Fruit fly (Drosophila melanogaster) whole organism, embryonic: ENCODE measurements around the gene neb.

Experiments
- Atf6 ChIP-seq: fragments of 200-800 bp; sonication (Bioruptor generic); IDR thresholded peaks from 2 replicates; pipeline ENCODE4 v1.3.6; 2022; ENCODE audit warnings: missing biosample characterization, missing genetic modification characterization
- BtbVII ChIP-seq: fragments of 200-800 bp; sonication (Bioruptor generic); optimal IDR thresholded peaks from 3 replicates; lab custom pipeline; 2017; ENCODE audit warnings: missing biosample characterization, mild to moderate bottlenecking, missing genetic modification characterization
- CG1024 ChIP-seq: fragments of 200-800 bp; sonication (Bioruptor generic); IDR thresholded peaks from 2 replicates; pipeline ENCODE4 v1.3.6; 2022; ENCODE audit warnings: missing biosample characterization, missing genetic modification characterization
- CG11085 ChIP-seq: fragments of 200-800 bp; sonication (Bioruptor generic); IDR thresholded peaks from 2 replicates; pipeline ENCODE4 v1.3.6; 2022; ENCODE audit warnings: missing biosample characterization, missing genetic modification characterization
- CG11456 ChIP-seq: fragments of 200-800 bp; sonication (Bioruptor generic); IDR thresholded peaks from 3 replicates; pipeline ENCODE4 v1.3.6; 2022; ENCODE audit warnings: missing biosample characterization, missing genetic modification characterization
- CG11695 ChIP-seq: fragments of 200-800 bp; sonication (Bioruptor generic); IDR thresholded peaks from 3 replicates; pipeline ENCODE4 v1.3.6; 2022; ENCODE audit warnings: missing biosample characterization, missing genetic modification characterization
- CG12236 ChIP-seq: fragments of 200-800 bp; sonication (Bioruptor generic); optimal IDR thresholded peaks from 2 replicates; lab custom pipeline; 2016; ENCODE audit warnings: missing biosample characterization, missing genetic modification characterization
- CG12659 ChIP-seq: fragments of 200-800 bp; sonication (Bioruptor generic); optimal IDR thresholded peaks from 3 replicates; lab custom pipeline; 2017; ENCODE audit warnings: mild to moderate bottlenecking, missing biosample characterization, missing genetic modification reagents, missing genetic modification characterization
- CG13624 ChIP-seq: fragments of 200-800 bp; sonication (Bioruptor generic); optimal IDR thresholded peaks from 2 replicates; lab custom pipeline; 2016; ENCODE audit warnings: missing biosample characterization, missing genetic modification characterization
- CG13894 ChIP-seq: fragments of 200-800 bp; sonication (Bioruptor generic); optimal IDR thresholded peaks from 3 replicates; lab custom pipeline; 2018; ENCODE audit warnings: missing biosample characterization, mild to moderate bottlenecking, missing genetic modification characterization, moderate library complexity
- CG14710 ChIP-seq: fragments of 200-800 bp; sonication (Bioruptor generic); optimal IDR thresholded peaks from 3 replicates; lab custom pipeline; 2019; ENCODE audit warnings: missing biosample characterization, mild to moderate bottlenecking, missing genetic modification characterization, moderate library complexity
- CG15601 ChIP-seq: fragments of 200-800 bp; sonication (Bioruptor generic); optimal IDR thresholded peaks from 3 replicates; lab custom pipeline; 2019; ENCODE audit warnings: missing biosample characterization, mild to moderate bottlenecking, missing genetic modification characterization, moderate library complexity
- CG1647 ChIP-seq: fragments of 200-800 bp; sonication (Bioruptor generic); optimal IDR thresholded peaks from 3 replicates; lab custom pipeline; 2016; ENCODE audit warnings: missing biosample characterization, missing genetic modification characterization
- CG16863 ChIP-seq: fragments of 200-800 bp; sonication (Bioruptor generic); optimal IDR thresholded peaks from 3 replicates; lab custom pipeline; 2016; ENCODE audit warnings: missing biosample characterization, missing genetic modification characterization
- CG2120 ChIP-seq: fragments of 200-800 bp; sonication (Bioruptor generic); optimal IDR thresholded peaks from 3 replicates; lab custom pipeline; 2016; ENCODE audit warnings: missing biosample characterization, missing genetic modification characterization
- CG31388 ChIP-seq: fragments of 200-800 bp; sonication (Bioruptor generic); optimal IDR thresholded peaks from 2 replicates; lab custom pipeline; 2016; ENCODE audit warnings: missing biosample characterization, missing genetic modification characterization
- CG4328 ChIP-seq: fragments of 200-800 bp; sonication (Bioruptor generic); optimal IDR thresholded peaks from 3 replicates; lab custom pipeline; 2017; ENCODE audit warnings: missing biosample characterization, missing genetic modification reagents, missing genetic modification characterization
- CG5953 ChIP-seq: fragments of 200-800 bp; sonication (Bioruptor generic); IDR thresholded peaks from 2 replicates; pipeline ENCODE4 v1.3.6; 2022; ENCODE audit warnings: missing biosample characterization, missing genetic modification characterization
- CG6654 ChIP-seq: fragments of 200-800 bp; sonication (Bioruptor generic); optimal IDR thresholded peaks from 2 replicates; lab custom pipeline; 2017; ENCODE audit warnings: missing biosample characterization, mild to moderate bottlenecking, missing genetic modification characterization
- CG6689 ChIP-seq: fragments of 200-800 bp; sonication (Bioruptor generic); IDR thresholded peaks from 2 replicates; pipeline ENCODE4 v1.3.6; 2022; ENCODE audit warnings: missing biosample characterization, missing genetic modification characterization
- CG7372 ChIP-seq: fragments of 200-800 bp; sonication (Bioruptor generic); IDR thresholded peaks from 2 replicates; pipeline ENCODE4 v1.3.6; 2022; ENCODE audit warnings: missing biosample characterization, missing genetic modification characterization
- CG7963 ChIP-seq: fragments of 200-800 bp; sonication (Bioruptor generic); IDR thresholded peaks from 3 replicates; pipeline ENCODE4 v1.3.6; 2022; ENCODE audit warnings: missing biosample characterization, missing genetic modification characterization; ENCODE audit not compliant: partially characterized antibody
- CG9609 ChIP-seq: fragments of 200-800 bp; sonication (Bioruptor generic); optimal IDR thresholded peaks from 3 replicates; lab custom pipeline; 2016; ENCODE audit warnings: missing biosample characterization, missing genetic modification characterization
- CG9876 ChIP-seq: fragments of 200-800 bp; sonication (Bioruptor generic); optimal IDR thresholded peaks from 2 replicates; lab custom pipeline; 2016; ENCODE audit warnings: missing biosample characterization, missing genetic modification characterization
- D ChIP-seq, 2 experiments: fragments of 200-800 bp in 1 of 2; fragments of >200 bp in 1 of 2; sonication (Bioruptor generic) in 1 of 2; optimal IDR thresholded peaks; 2 replicates in 1 of 2; 3 replicates in 1 of 2; lab custom pipeline; 2017; ENCODE audit warnings: mild to moderate bottlenecking in 1 of 2, missing biosample characterization in 1 of 2, missing genetic modification characterization in 1 of 2, missing genetic modification reagents in 1 of 2
- Dek ChIP-seq: fragments of 200-800 bp; sonication (Bioruptor generic); optimal IDR thresholded peaks from 3 replicates; lab custom pipeline; 2019; ENCODE audit warnings: missing biosample characterization, mild to moderate bottlenecking, missing genetic modification characterization, moderate library complexity
- Dref ChIP-seq: fragments of 200-800 bp; sonication (Bioruptor generic); IDR thresholded peaks from 2 replicates; pipeline ENCODE4 v1.3.6; 2022; ENCODE audit warnings: missing biosample characterization, missing genetic modification characterization
- HmgZ ChIP-seq: fragments of 200-800 bp; sonication (Bioruptor generic); optimal IDR thresholded peaks from 2 replicates; lab custom pipeline; 2018; ENCODE audit warnings: missing biosample characterization, mild to moderate bottlenecking, missing genetic modification characterization
- Lim3 ChIP-seq: fragments of 200-800 bp; sonication (Bioruptor generic); IDR thresholded peaks from 2 replicates; pipeline ENCODE4 v1.3.6; 2022; ENCODE audit warnings: missing biosample characterization, missing genetic modification characterization
- Myb ChIP-seq: fragments of 200-800 bp; sonication (Bioruptor generic); optimal IDR thresholded peaks from 2 replicates; lab custom pipeline; 2016; ENCODE audit warnings: missing biosample characterization, missing genetic modification characterization
- Neu2 ChIP-seq: fragments of 200-800 bp; sonication (Bioruptor generic); optimal IDR thresholded peaks from 3 replicates; lab custom pipeline; 2016; ENCODE audit warnings: missing biosample characterization, missing genetic modification characterization, borderline replicate concordance
- Nf-YC ChIP-seq: fragments of 200-800 bp; optimal IDR thresholded peaks from 3 replicates; lab custom pipeline; 2019; ENCODE audit warnings: missing biosample characterization, mild to moderate bottlenecking, missing genetic modification characterization, moderate library complexity
- Oli ChIP-seq: fragments of 200-800 bp; sonication (Bioruptor generic); optimal IDR thresholded peaks from 2 replicates; lab custom pipeline; 2018; ENCODE audit warnings: missing biosample characterization, mild to moderate bottlenecking, missing genetic modification characterization, moderate library complexity
- Pdp1 ChIP-seq, 2 experiments: fragments of 200-800 bp; sonication (Bioruptor generic); optimal IDR thresholded peaks; 3 replicates each; lab custom pipeline; 2016; ENCODE audit warnings: missing biosample characterization in 2 of 2, missing genetic modification characterization in 2 of 2, mild to moderate bottlenecking in 1 of 2, moderate library complexity in 1 of 2
- Sox100B ChIP-seq: fragments of 200-800 bp; sonication (Bioruptor generic); optimal IDR thresholded peaks from 3 replicates; lab custom pipeline; 2018; ENCODE audit warnings: missing biosample characterization, mild to moderate bottlenecking, missing genetic modification characterization
- bowl ChIP-seq: fragments of 200-800 bp; sonication (Bioruptor generic); IDR thresholded peaks from 2 replicates; pipeline ENCODE4 v1.3.6; 2022; ENCODE audit warnings: missing biosample characterization, missing genetic modification characterization
- chinmo ChIP-seq: fragments of 200-800 bp; sonication (Bioruptor generic); IDR thresholded peaks from 4 replicates; pipeline ENCODE4 v1.3.6; 2022; ENCODE audit warnings: missing biosample characterization, missing genetic modification characterization; ENCODE audit not compliant: partially characterized antibody
- crol ChIP-seq: fragments of 200-800 bp; sonication (Bioruptor generic); IDR thresholded peaks from 2 replicates; pipeline ENCODE4 v1.3.6; 2022; ENCODE audit warnings: missing biosample characterization, missing genetic modification characterization
- da ChIP-seq: fragments of 200-800 bp; sonication (Bioruptor generic); optimal IDR thresholded peaks from 2 replicates; lab custom pipeline; 2016; ENCODE audit warnings: missing biosample characterization, missing genetic modification characterization
- dmrt11E ChIP-seq: fragments of 200-800 bp; sonication (Bioruptor generic); optimal IDR thresholded peaks from 3 replicates; lab custom pipeline; 2018; ENCODE audit warnings: missing biosample characterization, mild to moderate bottlenecking, missing genetic modification characterization, moderate library complexity
- kay ChIP-seq: fragments of 200-800 bp; sonication (Bioruptor generic); optimal IDR thresholded peaks from 2 replicates; lab custom pipeline; 2016; ENCODE audit warnings: missing biosample characterization, missing genetic modification characterization
- lbe ChIP-seq: fragments of 200-800 bp; sonication (Bioruptor generic); optimal IDR thresholded peaks from 2 replicates; lab custom pipeline; 2016; ENCODE audit warnings: missing biosample characterization, mild to moderate bottlenecking, missing genetic modification characterization
- luna ChIP-seq: fragments of 200-800 bp; sonication (Bioruptor generic); optimal IDR thresholded peaks from 2 replicates; lab custom pipeline; 2016; ENCODE audit warnings: missing biosample characterization, missing genetic modification characterization
- org-1 ChIP-seq: fragments of 200-800 bp; sonication (Bioruptor generic); optimal IDR thresholded peaks from 2 replicates; lab custom pipeline; 2017; ENCODE audit warnings: missing biosample characterization, missing genetic modification characterization
- peb ChIP-seq: fragments of 200-800 bp; sonication (Bioruptor generic); IDR thresholded peaks from 2 replicates; pipeline ENCODE4 v1.3.6; 2022; ENCODE audit warnings: missing biosample characterization, missing genetic modification characterization
- pnt ChIP-seq: fragments of 200-800 bp; sonication (Bioruptor generic); optimal IDR thresholded peaks from 3 replicates; lab custom pipeline; 2016; ENCODE audit warnings: missing biosample characterization, missing genetic modification characterization
- run ChIP-seq: fragments of 200-800 bp; sonication (Bioruptor generic); optimal IDR thresholded peaks from 3 replicates; lab custom pipeline; 2018; ENCODE audit warnings: missing biosample characterization, mild to moderate bottlenecking, missing genetic modification characterization
- slp2 ChIP-seq: fragments of 200-800 bp; sonication (Bioruptor generic); optimal IDR thresholded peaks from 2 replicates; lab custom pipeline; 2016; ENCODE audit warnings: missing biosample characterization, missing genetic modification characterization
- ssp ChIP-seq: fragments of 200-800 bp; sonication (Bioruptor generic); IDR thresholded peaks from 2 replicates; pipeline ENCODE4 v1.3.6; 2022; ENCODE audit warnings: missing biosample characterization, missing genetic modification characterization
- vnd ChIP-seq: fragments of 200-800 bp; sonication (Bioruptor generic); IDR thresholded peaks from 3 replicates; pipeline ENCODE4 v1.3.6; 2022; ENCODE audit warnings: missing biosample characterization, missing genetic modification characterization; ENCODE audit not compliant: partially characterized antibody

The neb gene

dm6 chr2L:20097105-20097631 lies 21.6 kb downstream of the neb start, which contains the start of the genes mRpS18B and Kua (continued):
- peak; percentile 59 for TF ChIP-seq Nf-YC
- peak; percentile 44 for TF ChIP-seq CG13894 (tag; lab: Kevin White, UChicago)
- peak; percentile 60 for TF ChIP-seq ssp
- TF ChIP-seq Myb (GFP tag; lab: Kevin White, UChicago): no peak
- no peak for TF ChIP-seq vnd (GFP tag; lab: Robert Waterston, UW)
- peak; percentile 49 for TF ChIP-seq CG15601 (tag; lab: Kevin White, UChicago)
- TF ChIP-seq CG2120: peak; percentile 67
- peak; percentile 62 for TF ChIP-seq CG6689
- TF ChIP-seq Atf6 (GFP tag; lab: Robert Waterston, UW): no peak; the same call in 1 of the 2 replicates
- TF ChIP-seq CG1647 (GFP tag; lab: Kevin White, UChicago): no peak
- no peak for TF ChIP-seq crol (GFP tag; lab: Robert Waterston, UW)
- TF ChIP-seq Neu2 (GFP tag; lab: Kevin White, UChicago): no peak
- TF ChIP-seq CG1024 (GFP tag; lab: Robert Waterston, UW): no peak
- TF ChIP-seq D (optimal IDR thresholded peaks at IDR 0.05; lab: Kevin White, UChicago): no peak
- TF ChIP-seq D (GFP tag; optimal IDR thresholded peaks at IDR 0.05; lab: Kevin White, UChicago): peak; percentile 21
- TF ChIP-seq Sox100B (GFP tag; lab: Kevin White, UChicago): peak; percentile 62
- no peak for TF ChIP-seq pnt (GFP tag; lab: Kevin White, UChicago)
- peak; percentile 35 for TF ChIP-seq CG16863
- TF ChIP-seq CG14710: peak; percentile 65
- peak; percentile 34 for TF ChIP-seq Oli
- no peak for TF ChIP-seq slp2
- 0 out of 3 replicates have a peak, but pooled peaks have one; percentile 11 for TF ChIP-seq CG11695 (GFP tag; lab: Robert Waterston, UW)
- peak; percentile 41; the same call in 1 of the 3 replicates for TF ChIP-seq CG7963 (GFP tag; lab: Robert Waterston, UW)
- peak; percentile 67 for TF ChIP-seq CG12659
- TF ChIP-seq dmrt11E (tag; lab: Kevin White, UChicago): peak; percentile 58
- no peak for TF ChIP-seq Lim3 (GFP tag; lab: Robert Waterston, UW)
- TF ChIP-seq Dek (tag; lab: Kevin White, UChicago): peak; percentile 35
- TF ChIP-seq BtbVII: peak; percentile 22
- no peak for TF ChIP-seq chinmo (GFP tag; lab: Robert Waterston, UW)
- TF ChIP-seq CG11456 (GFP tag; lab: Robert Waterston, UW): peak; percentile 80
- TF ChIP-seq lbe: no peak
- TF ChIP-seq bowl (GFP tag; lab: Robert Waterston, UW): no peak
- no peak for TF ChIP-seq CG31388
- no peak for TF ChIP-seq CG4328
- no peak for TF ChIP-seq CG5953 (GFP tag; lab: Robert Waterston, UW)
- TF ChIP-seq Dref: peak; percentile 76
- TF ChIP-seq org-1: no peak
- no peak for TF ChIP-seq luna (GFP tag; lab: Kevin White, UChicago)
- no peak for TF ChIP-seq CG12236
- TF ChIP-seq CG11085 (GFP tag; lab: Robert Waterston, UW): 0 out of 2 replicates have a peak, but pooled peaks have one; percentile 28
- no peak for TF ChIP-seq da
- TF ChIP-seq Pdp1 (GFP tag; optimal IDR thresholded peaks at IDR 0.05; lab: Kevin White, UChicago): peak; percentile 14 to 87
- 0 out of 2 replicates have a peak, but pooled peaks have one; percentile 19 for TF ChIP-seq peb (GFP tag; lab: Robert Waterston, UW)
- TF ChIP-seq CG7372 (GFP tag; lab: Robert Waterston, UW): 0 out of 2 replicates have a peak, but pooled peaks have one; percentile 32
- peak; percentile 26 for TF ChIP-seq CG13624 (GFP tag; lab: Kevin White, UChicago)
- peak; percentile 17 for TF ChIP-seq CG6654 (GFP tag; lab: Kevin White, UChicago)
- no peak for TF ChIP-seq run (tag; lab: Kevin White, UChicago)
- TF ChIP-seq kay: no peak
- TF ChIP-seq CG9609 (GFP tag; lab: Kevin White, UChicago): no peak
- TF ChIP-seq HmgZ (tag; lab: Kevin White, UChicago): peak; percentile 47
- TF ChIP-seq CG9876 (GFP tag; lab: Kevin White, UChicago): no peak
